Comparison of ENCODE assay signal across 1 fruit fly cellular context in genomic region chrX:14738420-14738819, dm6.
A peak's percentile ranks its signal among the peaks of the same experiment; 100 is the strongest.
TF ChIP-seq lines count a peak whose summit lies in the region.

No protein-coding gene starts in this region.

TF ChIP-seq in whole organism, embryonic, 481 proteins besides CTCF, POLR2A, EP300 and RAD21 (continued from another document):
- TF ChIP-seq Ets65A (GFP tag; lab: Kevin White, UChicago) = peak; percentile 29
- TF ChIP-seq CG17328 (GFP tag; IDR thresholded peaks at IDR 0.05; lab: Robert Waterston, UW) = 0 out of 2 replicates have a peak, but pooled peaks have one; percentile 32
- no peak for TF ChIP-seq CG17802 (tag; optimal IDR thresholded peaks at IDR 0.05; lab: Kevin White, UChicago)
- no peak for TF ChIP-seq toy (GFP tag; IDR thresholded peaks at IDR 0.05; lab: Robert Waterston, UW)
- no peak for TF ChIP-seq sr (GFP tag; IDR thresholded peaks at IDR 0.05; lab: Robert Waterston, UW)
- TF ChIP-seq CG4328 (GFP tag; optimal IDR thresholded peaks at IDR 0.05; lab: Kevin White, UChicago) = no peak
- peak; percentile 46 for TF ChIP-seq Sox102F (GFP tag; optimal IDR thresholded peaks at IDR 0.05; lab: Kevin White, UChicago)
- TF ChIP-seq CG11085 (GFP tag; IDR thresholded peaks at IDR 0.05; lab: Robert Waterston, UW) = no peak
- no peak for TF ChIP-seq run (tag; optimal IDR thresholded peaks at IDR 0.05; lab: Kevin White, UChicago)
- TF ChIP-seq CG2712 (tag; optimal IDR thresholded peaks at IDR 0.05; lab: Kevin White, UChicago) = peak; percentile 30
- no peak for TF ChIP-seq CG17385 (GFP tag; optimal IDR thresholded peaks at IDR 0.05; lab: Kevin White, UChicago)
- TF ChIP-seq dmrt11E (tag; optimal IDR thresholded peaks at IDR 0.05; lab: Kevin White, UChicago) = peak; percentile 20
- TF ChIP-seq sug (tag; optimal IDR thresholded peaks at IDR 0.05; lab: Kevin White, UChicago) = no peak
- TF ChIP-seq prd (optimal IDR thresholded peaks at IDR 0.05; lab: Kevin White, UChicago) = no peak
- TF ChIP-seq prd (GFP tag; IDR thresholded peaks at IDR 0.05; lab: Robert Waterston, UW) = peak; percentile 38; the same call in 1 of the 3 replicates
- TF ChIP-seq CG43689 (GFP tag; IDR thresholded peaks at IDR 0.05; lab: Robert Waterston, UW) = no peak
- no peak for TF ChIP-seq Adf1 (GFP tag; IDR thresholded peaks at IDR 0.05; lab: Robert Waterston, UW)
- no peak for TF ChIP-seq CG33557 (GFP tag; optimal IDR thresholded peaks at IDR 0.05; lab: Kevin White, UChicago)
- 0 out of 2 replicates have a peak, but pooled peaks have one; percentile 44 for TF ChIP-seq ranshi (GFP tag; IDR thresholded peaks at IDR 0.05; lab: Robert Waterston, UW)
- TF ChIP-seq Ada2b (GFP tag; IDR thresholded peaks at IDR 0.05; lab: Robert Waterston, UW) = 0 out of 2 replicates have a peak, but pooled peaks have one; percentile 10
- TF ChIP-seq bab2 (GFP tag; optimal IDR thresholded peaks at IDR 0.05; lab: Kevin White, UChicago) = no peak
- TF ChIP-seq gem (tag; optimal IDR thresholded peaks at IDR 0.05; lab: Kevin White, UChicago) = peak; percentile 55
- no peak for TF ChIP-seq CG18619 (GFP tag; optimal IDR thresholded peaks at IDR 0.05; lab: Kevin White, UChicago)
- no peak for TF ChIP-seq CG4820 (GFP tag; optimal IDR thresholded peaks at IDR 0.05; lab: Kevin White, UChicago)
- TF ChIP-seq Lpt (GFP tag; optimal IDR thresholded peaks at IDR 0.05; lab: Kevin White, UChicago) = no peak
- no peak for TF ChIP-seq Fer2 (tag; optimal IDR thresholded peaks at IDR 0.05; lab: Kevin White, UChicago)
- TF ChIP-seq pzg (GFP tag; optimal IDR thresholded peaks at IDR 0.05; lab: Kevin White, UChicago) = no peak
- TF ChIP-seq row (GFP tag; IDR thresholded peaks at IDR 0.05; lab: Robert Waterston, UW) = 0 out of 3 replicates have a peak, but pooled peaks have one; percentile 26
- TF ChIP-seq CG15073 (GFP tag; optimal IDR thresholded peaks at IDR 0.05; lab: Kevin White, UChicago) = no peak
- TF ChIP-seq Opbp (GFP tag; IDR thresholded peaks at IDR 0.05; lab: Robert Waterston, UW; ENCODE audit: partially characterized antibody) = no peak
- peak; percentile 12; the same call in 1 of the 2 replicates for TF ChIP-seq Xrp1 (GFP tag; IDR thresholded peaks at IDR 0.05; lab: Robert Waterston, UW)
- no peak for TF ChIP-seq zf30C (GFP tag; optimal IDR thresholded peaks at IDR 0.05; lab: Kevin White, UChicago)
- TF ChIP-seq Dip2 (GFP tag; IDR thresholded peaks at IDR 0.05; lab: Robert Waterston, UW) = no peak
- no peak for TF ChIP-seq zen2 (GFP tag; IDR thresholded peaks at IDR 0.05; lab: Robert Waterston, UW; ENCODE audit: partially characterized antibody)
- peak; percentile 13 for TF ChIP-seq grau (tag; optimal IDR thresholded peaks at IDR 0.05; lab: Kevin White, UChicago)
- peak; percentile 14 to 29 for TF ChIP-seq chif (GFP tag; optimal IDR thresholded peaks at IDR 0.05; lab: Kevin White, UChicago)
- no peak for TF ChIP-seq Fer3 (tag; optimal IDR thresholded peaks at IDR 0.05; lab: Kevin White, UChicago)
- TF ChIP-seq CG1792 (GFP tag; optimal IDR thresholded peaks at IDR 0.05; lab: Kevin White, UChicago) = no peak
- no peak for TF ChIP-seq z (GFP tag; IDR thresholded peaks at IDR 0.05; lab: Robert Waterston, UW)
- TF ChIP-seq CG4424 (GFP tag; optimal IDR thresholded peaks at IDR 0.05; lab: Kevin White, UChicago) = peak; percentile 15
- TF ChIP-seq fd96Cb (tag; optimal IDR thresholded peaks at IDR 0.05; lab: Kevin White, UChicago) = peak; percentile 36
- no peak for TF ChIP-seq Bdp1 (GFP tag; optimal IDR thresholded peaks at IDR 0.05; lab: Kevin White, UChicago)
- TF ChIP-seq rib (GFP tag; IDR thresholded peaks at IDR 0.05; lab: Robert Waterston, UW) = no peak
- no peak for TF ChIP-seq gfzf (GFP tag; optimal IDR thresholded peaks at IDR 0.05; lab: Kevin White, UChicago)
- no peak for TF ChIP-seq bigmax (GFP tag; optimal IDR thresholded peaks at IDR 0.05; lab: Kevin White, UChicago)
- TF ChIP-seq zfh1 (GFP tag; IDR thresholded peaks at IDR 0.05; lab: Robert Waterston, UW) = 0 out of 3 replicates have a peak, but pooled peaks have one; percentile 29
- TF ChIP-seq CG4617 (GFP tag; optimal IDR thresholded peaks at IDR 0.05; lab: Kevin White, UChicago; ENCODE audit: borderline replicate concordance) = no peak
- TF ChIP-seq Aef1 (GFP tag; IDR thresholded peaks at IDR 0.05; lab: Robert Waterston, UW) = 0 out of 3 replicates have a peak, but pooled peaks have one; percentile 12
- peak; percentile 34; the same call in 1 of the 2 replicates for TF ChIP-seq HLH3B (GFP tag; IDR thresholded peaks at IDR 0.05; lab: Robert Waterston, UW)
- TF ChIP-seq jigr1 (GFP tag; IDR thresholded peaks at IDR 0.05; lab: Robert Waterston, UW) = no peak
- TF ChIP-seq H2.0 (GFP tag; IDR thresholded peaks at IDR 0.05; lab: Robert Waterston, UW) = peak; percentile 10; the same call in 1 of the 2 replicates
- TF ChIP-seq CG31388 (GFP tag; optimal IDR thresholded peaks at IDR 0.05; lab: Kevin White, UChicago) = no peak
- TF ChIP-seq CG11560 (tag; IDR thresholded peaks at IDR 0.05; lab: Robert Waterston, UW) = no peak
- no peak for TF ChIP-seq CG34224 (GFP tag; IDR thresholded peaks at IDR 0.05; lab: Robert Waterston, UW; ENCODE audit: partially characterized antibody)
- TF ChIP-seq twi (tag; optimal IDR thresholded peaks at IDR 0.05; lab: Kevin White, UChicago) = no peak
- peak; percentile 26 for TF ChIP-seq Xbp1 (GFP tag; optimal IDR thresholded peaks at IDR 0.05; lab: Kevin White, UChicago)
- no peak for TF ChIP-seq Chrac-16 (GFP tag; optimal IDR thresholded peaks at IDR 0.05; lab: Kevin White, UChicago)
- 0 out of 2 replicates have a peak, but pooled peaks have one; percentile 20 for TF ChIP-seq Nf-YA (GFP tag; IDR thresholded peaks at IDR 0.05; lab: Robert Waterston, UW)
- TF ChIP-seq CG8290 (GFP tag; optimal IDR thresholded peaks at IDR 0.05; lab: Kevin White, UChicago) = no peak
- no peak for TF ChIP-seq CG8290 (tag; optimal IDR thresholded peaks at IDR 0.05; lab: Kevin White, UChicago)
- no peak for TF ChIP-seq CG11695 (GFP tag; IDR thresholded peaks at IDR 0.05; lab: Robert Waterston, UW)
- TF ChIP-seq CG5245 (GFP tag; optimal IDR thresholded peaks at IDR 0.05; lab: Kevin White, UChicago) = peak; percentile 13
- TF ChIP-seq Hr51 (GFP tag; optimal IDR thresholded peaks at IDR 0.05; lab: Kevin White, UChicago) = peak in 1 of 2 experiments; percentile 30
- TF ChIP-seq pan (optimal IDR thresholded peaks at IDR 0.05; lab: Kevin White, UChicago) = no peak
- peak in 1 of 2 experiments; percentile 18 for TF ChIP-seq pan (GFP tag; optimal IDR thresholded peaks at IDR 0.05 in 1 of 2, IDR thresholded peaks at IDR 0.05 in 1 of 2)
- TF ChIP-seq CG9932 (GFP tag; IDR thresholded peaks at IDR 0.05; lab: Robert Waterston, UW) = no peak
- TF ChIP-seq trem (tag; optimal IDR thresholded peaks at IDR 0.05; lab: Kevin White, UChicago) = no peak
- TF ChIP-seq lola (GFP tag; optimal IDR thresholded peaks at IDR 0.05; lab: Kevin White, UChicago) = no peak
- TF ChIP-seq Doc3 (GFP tag; IDR thresholded peaks at IDR 0.05; lab: Robert Waterston, UW; ENCODE audit: partially characterized antibody) = no peak
- no peak for TF ChIP-seq grn (GFP tag; optimal IDR thresholded peaks at IDR 0.05; lab: Kevin White, UChicago)
- TF ChIP-seq CG7271 (tag; optimal IDR thresholded peaks at IDR 0.05; lab: Kevin White, UChicago) = no peak
- TF ChIP-seq dmrt99B (tag; optimal IDR thresholded peaks at IDR 0.05; lab: Kevin White, UChicago) = peak; percentile 34
- no peak for TF ChIP-seq fd102C (GFP tag; optimal IDR thresholded peaks at IDR 0.05; lab: Kevin White, UChicago)
- TF ChIP-seq tin (GFP tag; optimal IDR thresholded peaks at IDR 0.05; lab: Kevin White, UChicago) = peak; percentile 9
- no peak for TF ChIP-seq exex (tag; optimal IDR thresholded peaks at IDR 0.05; lab: Kevin White, UChicago)
- no peak for TF ChIP-seq ro (GFP tag; IDR thresholded peaks at IDR 0.05; lab: Robert Waterston, UW)
- no peak for TF ChIP-seq HmgD (GFP tag; optimal IDR thresholded peaks at IDR 0.05; lab: Kevin White, UChicago)
- TF ChIP-seq CG16779 (GFP tag; IDR thresholded peaks at IDR 0.05; lab: Robert Waterston, UW) = no peak
- peak; percentile 21 for TF ChIP-seq Blimp-1 (GFP tag; optimal IDR thresholded peaks at IDR 0.05; lab: Kevin White, UChicago)
- no peak for TF ChIP-seq CG6765 (GFP tag; optimal IDR thresholded peaks at IDR 0.05; lab: Kevin White, UChicago)
- no peak for TF ChIP-seq Ptx1 (GFP tag; IDR thresholded peaks at IDR 0.05; lab: Robert Waterston, UW)
- TF ChIP-seq CG30403 (GFP tag; optimal IDR thresholded peaks at IDR 0.05; lab: Kevin White, UChicago) = peak; percentile 20
- no peak for TF ChIP-seq CG12299 (tag; optimal IDR thresholded peaks at IDR 0.05; lab: Kevin White, UChicago)
- TF ChIP-seq CG12744 (GFP tag; optimal IDR thresholded peaks at IDR 0.05; lab: Kevin White, UChicago) = no peak
- TF ChIP-seq hb (GFP tag; IDR thresholded peaks at IDR 0.05; lab: Robert Waterston, UW; ENCODE audit: partially characterized antibody) = no peak
- no peak for TF ChIP-seq tio (GFP tag; optimal IDR thresholded peaks at IDR 0.05; lab: Kevin White, UChicago)
- TF ChIP-seq sc (optimal IDR thresholded peaks at IDR 0.05; lab: Kevin White, UChicago) = no peak
- no peak for TF ChIP-seq sc (GFP tag; optimal IDR thresholded peaks at IDR 0.05; lab: Kevin White, UChicago)
- no peak for TF ChIP-seq CG8359 (GFP tag; optimal IDR thresholded peaks at IDR 0.05; lab: Kevin White, UChicago; ENCODE audit: borderline replicate concordance)
- no peak for TF ChIP-seq CG3995 (GFP tag; optimal IDR thresholded peaks at IDR 0.05; lab: Kevin White, UChicago)
- TF ChIP-seq CG6689 (GFP tag; IDR thresholded peaks at IDR 0.05; lab: Robert Waterston, UW) = 0 out of 2 replicates have a peak, but pooled peaks have one; percentile 16
- TF ChIP-seq CG15269 (tag; optimal IDR thresholded peaks at IDR 0.05; lab: Kevin White, UChicago) = no peak
- no peak for TF ChIP-seq NC2α (GFP tag; optimal IDR thresholded peaks at IDR 0.05; lab: Kevin White, UChicago)
- no peak for TF ChIP-seq CG7963 (GFP tag; IDR thresholded peaks at IDR 0.05; lab: Robert Waterston, UW; ENCODE audit: partially characterized antibody)
- no peak for TF ChIP-seq sima (GFP tag; optimal IDR thresholded peaks at IDR 0.05; lab: Kevin White, UChicago)
- TF ChIP-seq Meics (GFP tag; optimal IDR thresholded peaks at IDR 0.05; lab: Kevin White, UChicago) = peak; percentile 2
- 0 out of 2 replicates have a peak, but pooled peaks have one; percentile 11 for TF ChIP-seq CG31441 (GFP tag; IDR thresholded peaks at IDR 0.05; lab: Robert Waterston, UW)
- no peak for TF ChIP-seq ap (GFP tag; IDR thresholded peaks at IDR 0.05; lab: Robert Waterston, UW)
- no peak for TF ChIP-seq yki (optimal IDR thresholded peaks at IDR 0.05; lab: Kevin White, UChicago)
- TF ChIP-seq lab (GFP tag; optimal IDR thresholded peaks at IDR 0.05; lab: Kevin White, UChicago) = peak; percentile 11
- peak in 1 of 2 experiments; percentile 46 for TF ChIP-seq bsh (GFP tag; optimal IDR thresholded peaks at IDR 0.05; lab: Kevin White, UChicago)
- TF ChIP-seq Mrtf (GFP tag; IDR thresholded peaks at IDR 0.05; lab: Robert Waterston, UW) = no peak
- no peak for TF ChIP-seq CG3726 (GFP tag; IDR thresholded peaks at IDR 0.05; lab: Robert Waterston, UW)
- peak; percentile 47 for TF ChIP-seq CG11504 (tag; optimal IDR thresholded peaks at IDR 0.05; lab: Kevin White, UChicago)
- TF ChIP-seq CG17359 (tag; optimal IDR thresholded peaks at IDR 0.05; lab: Kevin White, UChicago) = peak; percentile 28
- TF ChIP-seq vvl (GFP tag; IDR thresholded peaks at IDR 0.05; lab: Robert Waterston, UW) = no peak
